Worm (Caenorhabditis elegans) whole organism, late embryonic: ENCODE measurements around the gene F20D1.3.

Source experiments
- C38D4.7 ChIP-seq: fragments of 200-800 bp; sonication (Bioruptor generic); optimal IDR thresholded peaks from 2 replicates; lab custom pipeline; 2018; ENCODE audit warnings: mild to moderate bottlenecking, missing genetic modification characterization, moderate library complexity, missing compliant biosample characterization
- F13H6.1 ChIP-seq: sonication (generic microtip); optimal IDR thresholded peaks from 2 replicates; lab custom pipeline; 2016; ENCODE audit warnings: missing genetic modification characterization, missing compliant biosample characterization
- T23F11.4 ChIP-seq: fragments of 200-800 bp; sonication (Bioruptor generic); optimal IDR thresholded peaks from 2 replicates; lab custom pipeline; 2018; ENCODE audit warnings: mild to moderate bottlenecking, missing genetic modification characterization, missing compliant biosample characterization
- Y22D7AL.16 ChIP-seq: sonication (generic microtip); optimal IDR thresholded peaks from 2 replicates; lab custom pipeline; 2016; ENCODE audit warnings: missing genetic modification characterization, missing compliant biosample characterization
- ama-1 ChIP-seq: fragments of 150-350 bp; optimal IDR thresholded peaks from 2 replicates; lab custom pipeline; 2014
- ceh-14 ChIP-seq: sonication (generic microtip); optimal IDR thresholded peaks from 2 replicates; lab custom pipeline; 2016; ENCODE audit warnings: missing genotype, missing genetic modification characterization, missing compliant biosample characterization
- ceh-18 ChIP-seq: sonication (generic microtip); optimal IDR thresholded peaks from 2 replicates; lab custom pipeline; 2016; ENCODE audit warnings: missing genetic modification characterization, missing compliant biosample characterization
- ceh-19 ChIP-seq: fragments of 200-800 bp; sonication (Bioruptor generic); optimal IDR thresholded peaks from 2 replicates; lab custom pipeline; 2018; ENCODE audit warnings: mild to moderate bottlenecking, missing genetic modification characterization, missing compliant biosample characterization
- ceh-2 ChIP-seq: sonication (generic microtip); optimal IDR thresholded peaks from 2 replicates; lab custom pipeline; 2016; ENCODE audit warnings: missing genotype, missing genetic modification characterization, missing compliant biosample characterization
- ceh-22 ChIP-seq: sonication (generic microtip); optimal IDR thresholded peaks from 2 replicates; lab custom pipeline; 2017; ENCODE audit warnings: missing biosample characterization, missing genetic modification characterization
- ceh-48 ChIP-seq: sonication (generic microtip); optimal IDR thresholded peaks from 2 replicates; lab custom pipeline; 2016; ENCODE audit warnings: missing genetic modification characterization, inconsistent platforms, missing compliant biosample characterization
- ceh-6 ChIP-seq: fragments of 200-800 bp; sonication (Bioruptor generic); optimal IDR thresholded peaks from 2 replicates; lab custom pipeline; 2018; ENCODE audit warnings: mild to moderate bottlenecking, missing genetic modification characterization, missing compliant biosample characterization
- ceh-9 ChIP-seq: sonication (generic microtip); optimal IDR thresholded peaks from 2 replicates; lab custom pipeline; 2016; ENCODE audit warnings: mild to moderate bottlenecking, missing genetic modification characterization, inconsistent platforms, missing compliant biosample characterization
- che-1 ChIP-seq: sonication (generic microtip); optimal IDR thresholded peaks from 2 replicates; lab custom pipeline; 2016; ENCODE audit warnings: mild to moderate bottlenecking, missing genetic modification characterization, missing compliant biosample characterization
- elt-2 ChIP-seq: sonication (generic microtip); optimal IDR thresholded peaks from 2 replicates; lab custom pipeline; 2016; ENCODE audit warnings: missing genetic modification reagents, missing genetic modification characterization, missing compliant biosample characterization
- ets-4 ChIP-seq: sonication (generic microtip); optimal IDR thresholded peaks from 2 replicates; lab custom pipeline; 2016; ENCODE audit warnings: missing genetic modification characterization, missing compliant biosample characterization
- eyg-1 ChIP-seq: sonication (generic microtip); optimal IDR thresholded peaks from 2 replicates; lab custom pipeline; 2016; ENCODE audit warnings: missing genotype, missing genetic modification characterization, missing compliant biosample characterization
- fax-1 ChIP-seq: sonication (generic microtip); optimal IDR thresholded peaks from 2 replicates; lab custom pipeline; 2016; ENCODE audit warnings: missing genotype, missing genetic modification characterization, missing compliant biosample characterization
- fkh-10 ChIP-seq: fragments of 150-350 bp; optimal IDR thresholded peaks from 2 replicates; lab custom pipeline; 2014; ENCODE audit warnings: missing biosample characterization, missing genetic modification reagents, missing genetic modification characterization
- fkh-6 ChIP-seq: sonication (generic microtip); optimal IDR thresholded peaks from 2 replicates; lab custom pipeline; 2016; ENCODE audit warnings: missing genetic modification characterization, missing compliant biosample characterization
- hlh-6 ChIP-seq: sonication (generic microtip); optimal IDR thresholded peaks from 2 replicates; lab custom pipeline; 2016; ENCODE audit warnings: missing genotype, missing genetic modification characterization, missing compliant biosample characterization
- hlh-8 ChIP-seq: sonication (generic microtip); optimal IDR thresholded peaks from 2 replicates; lab custom pipeline; 2016; ENCODE audit warnings: missing genotype, missing genetic modification characterization, missing compliant biosample characterization
- madf-2 ChIP-seq: sonication (generic microtip); optimal IDR thresholded peaks from 2 replicates; lab custom pipeline; 2017; ENCODE audit warnings: missing genetic modification characterization, missing compliant biosample characterization
- mec-3 ChIP-seq: sonication (generic microtip); optimal IDR thresholded peaks from 2 replicates; lab custom pipeline; 2016; ENCODE audit warnings: borderline replicate concordance, missing genetic modification characterization, missing compliant biosample characterization
- nfya-1 ChIP-seq: sonication (generic microtip); optimal IDR thresholded peaks from 2 replicates; lab custom pipeline; 2017; ENCODE audit warnings: missing genetic modification characterization, mild to moderate bottlenecking, missing compliant biosample characterization, antibody characterized with exemption, moderate library complexity
- nhr-11 ChIP-seq: fragments of 150-350 bp; optimal IDR thresholded peaks from 2 replicates; lab custom pipeline; 2014; ENCODE audit warnings: missing biosample characterization, missing genetic modification characterization
- pag-3 ChIP-seq: sonication (generic microtip); optimal IDR thresholded peaks from 2 replicates; lab custom pipeline; 2016; ENCODE audit warnings: missing compliant biosample characterization, missing genetic modification characterization, borderline replicate concordance
- pax-1 ChIP-seq: fragments of 150-350 bp; optimal IDR thresholded peaks from 2 replicates; lab custom pipeline; 2014; ENCODE audit warnings: missing biosample characterization, missing genetic modification characterization
- rnt-1 ChIP-seq: sonication (generic microtip); optimal IDR thresholded peaks from 2 replicates; lab custom pipeline; 2016; ENCODE audit warnings: missing genetic modification characterization, missing compliant biosample characterization
- sox-2 ChIP-seq: fragments of 200-800 bp; sonication (Bioruptor generic); IDR thresholded peaks from 2 replicates; pipeline ENCODE4 v1.3.6; 2022; ENCODE audit warnings: missing genetic modification reagents, missing genetic modification characterization, missing compliant biosample characterization
- sox-4 ChIP-seq: sonication (generic microtip); optimal IDR thresholded peaks from 2 replicates; lab custom pipeline; 2017; ENCODE audit warnings: mild to moderate bottlenecking, missing genetic modification characterization, inconsistent platforms, missing compliant biosample characterization
- syd-9 ChIP-seq: sonication (generic microtip); optimal IDR thresholded peaks from 2 replicates; lab custom pipeline; 2016; ENCODE audit warnings: mild to moderate bottlenecking, missing genetic modification characterization, moderate library complexity, missing compliant biosample characterization
- tbx-7 ChIP-seq: sonication (generic microtip); optimal IDR thresholded peaks from 2 replicates; lab custom pipeline; 2016; ENCODE audit warnings: missing genotype, missing genetic modification characterization, missing compliant biosample characterization
- unc-42 ChIP-seq: sonication (generic microtip); optimal IDR thresholded peaks from 2 replicates; lab custom pipeline; 2016; ENCODE audit warnings: missing genotype, missing genetic modification characterization, missing compliant biosample characterization
- unc-55 ChIP-seq: sonication (generic microtip); optimal IDR thresholded peaks from 2 replicates; lab custom pipeline; 2017; ENCODE audit warnings: missing biosample characterization, missing genetic modification reagents, missing genetic modification characterization
- ztf-16 ChIP-seq: sonication (generic microtip); optimal IDR thresholded peaks from 2 replicates; lab custom pipeline; 2017; ENCODE audit warnings: missing genetic modification characterization, missing compliant biosample characterization

The F20D1.3 gene

DNA sequence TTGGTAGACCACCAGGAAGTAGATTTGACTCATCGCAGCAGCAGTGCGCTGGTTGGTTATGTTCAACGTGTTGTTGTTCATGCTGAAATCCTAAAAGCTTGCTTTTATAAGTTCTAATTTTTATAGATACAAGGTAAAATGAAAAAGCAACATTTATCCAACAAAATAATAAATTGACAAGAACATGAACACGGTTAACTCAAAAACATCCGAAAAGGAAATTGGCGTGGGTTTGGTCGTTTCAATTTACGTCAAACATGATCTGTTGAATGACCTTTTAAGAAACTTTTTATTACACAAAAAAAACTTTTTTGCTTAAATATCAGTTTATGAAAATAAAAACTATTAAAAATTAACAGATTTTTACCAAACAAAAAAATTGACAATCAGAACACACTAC is 47.1 kb upstream of the F20D1.3 start, which contains the start of gene ntr-2:
Gene ntr-2, minus strand, starts transcription at position 101 of the 400 bp plus-strand sequence.
- TF ChIP-seq mec-3 (tag; lab: Kevin White, UChicago) (no peak), rnt-1 (tag; lab: Kevin White, UChicago) (no peak)

DNA sequence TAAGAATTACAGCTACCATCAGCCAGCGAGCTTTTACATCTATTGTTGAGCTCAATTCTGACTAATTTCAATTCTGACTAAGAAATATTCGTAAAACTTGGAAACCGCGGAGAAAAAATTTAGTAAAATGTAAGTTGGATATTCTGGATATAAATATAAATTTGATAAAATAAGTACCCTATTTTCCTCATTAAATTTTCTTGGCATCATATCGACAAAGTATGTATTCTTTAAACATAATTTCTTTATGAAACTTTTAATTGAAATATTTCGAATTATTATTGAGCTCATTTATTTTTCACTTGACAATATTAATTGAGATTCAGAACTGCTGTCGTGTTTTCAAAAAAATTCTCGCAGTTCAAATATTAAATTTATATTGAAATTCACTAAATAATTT is 46.4 kb upstream of the F20D1.3 start:
- TF ChIP-seq ceh-14 (tag; lab: Kevin White, UChicago) (no peak), sox-2 (GFP tag; lab: Robert Waterston, UW) (no peak), ceh-18 (tag; lab: Kevin White, UChicago) (no peak), ceh-2 (tag; lab: Kevin White, UChicago) (no peak)

ce11 chrX:14931443-14931842 is 44.5 kb upstream of the F20D1.3 start:
- no peak for TF ChIP-seq pax-1 (tag; lab: Kevin White, UChicago)
- no peak for TF ChIP-seq sox-4 (tag; lab: Kevin White, UChicago)
- TF ChIP-seq pag-3 (tag; lab: Kevin White, UChicago) = no peak
- no peak for TF ChIP-seq unc-55 (GFP tag; lab: Kevin White, UChicago)
- no peak for TF ChIP-seq ztf-16 (tag; lab: Kevin White, UChicago)
- TF ChIP-seq nfya-1 (tag; lab: Kevin White, UChicago) = no peak
- TF ChIP-seq ceh-9 (tag; lab: Kevin White, UChicago) = no peak
- TF ChIP-seq unc-42 (tag; lab: Kevin White, UChicago) = no peak
- no peak for TF ChIP-seq elt-2 (tag; lab: Kevin White, UChicago)
- no peak for TF ChIP-seq eyg-1 (tag; lab: Kevin White, UChicago)
- no peak for TF ChIP-seq nhr-11
- TF ChIP-seq tbx-7 (tag; lab: Kevin White, UChicago) = no peak
- TF ChIP-seq ceh-22 = no peak
- no peak for TF ChIP-seq hlh-8
- no peak for TF ChIP-seq ceh-6 (GFP tag; lab: Kevin White, UChicago)
- no peak for TF ChIP-seq madf-2
- TF ChIP-seq ceh-48 (tag; lab: Kevin White, UChicago) = no peak
- no peak for TF ChIP-seq T23F11.4 (GFP tag; lab: Kevin White, UChicago)
- TF ChIP-seq hlh-6 (tag; lab: Kevin White, UChicago) = no peak

DNA sequence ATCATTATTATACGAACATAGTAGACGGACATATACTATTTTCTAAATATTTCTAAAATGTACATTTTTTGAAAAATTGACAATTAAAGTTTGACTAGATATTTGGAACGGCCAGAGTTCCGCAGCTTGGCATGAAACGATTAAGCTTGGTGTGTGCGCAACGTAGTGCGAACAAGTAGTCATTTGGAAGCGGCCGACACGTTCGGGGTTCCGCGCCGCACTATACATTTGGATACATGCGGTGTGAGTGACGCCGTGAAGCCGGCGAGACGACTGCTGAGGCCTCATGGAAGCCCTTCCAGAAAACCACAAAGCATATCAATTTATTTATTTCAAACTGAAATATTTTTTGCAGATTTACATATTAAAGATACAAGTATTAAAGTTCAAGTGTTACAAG is 37.7 kb upstream of the F20D1.3 start:
- TF ChIP-seq syd-9 = no peak
- TF ChIP-seq, all 69 proteins: peak for 0

ce11 chrX:14946217-14946463 is 29.8 kb upstream of the F20D1.3 start, which contains the start of gene mrp-5:
mrp-5 (minus strand) TSS chrX:14946317.
- TF ChIP-seq ets-4 (tag; lab: Kevin White, UChicago) (no peak), elt-2 (tag; lab: Kevin White, UChicago) (no peak), ama-1 (lab: Kevin White, UChicago) (no peak), nfya-1 (tag; lab: Kevin White, UChicago) (no peak), ceh-19 (no peak), ceh-48 (tag; lab: Kevin White, UChicago) (no peak), F13H6.1 (no peak), fkh-6 (tag; lab: Kevin White, UChicago) (no peak), fax-1 (tag; lab: Kevin White, UChicago) (no peak), madf-2 (no peak), che-1 (tag; lab: Kevin White, UChicago) (no peak), Y22D7AL.16 (tag; lab: Kevin White, UChicago) (no peak), ceh-9 (tag; lab: Kevin White, UChicago) (no peak), syd-9 (no peak), C38D4.7 (GFP tag; lab: Kevin White, UChicago) (no peak), pag-3 (tag; lab: Kevin White, UChicago) (no peak), fkh-10 (GFP tag; lab: Kevin White, UChicago) (no peak)
